Worm (Caenorhabditis elegans) whole organism, midembryonic: ENCODE measurements around the gene mppb-1.

Experiments used
- T22C8.4 ChIP-seq: fragments of 200-800 bp; sonication (Bioruptor generic); IDR thresholded peaks from 2 replicates; pipeline ENCODE4 v1.3.6; 2022; ENCODE audit warnings: missing genetic modification characterization, missing compliant biosample characterization
- cog-1 ChIP-seq: sonication (generic microtip); optimal IDR thresholded peaks from 2 replicates; lab custom pipeline; 2016; ENCODE audit warnings: missing genetic modification characterization, missing compliant biosample characterization
- flt-1 ChIP-seq: fragments of 200-800 bp; sonication (Bioruptor generic); IDR thresholded peaks from 2 replicates; pipeline ENCODE4 v1.3.6; 2022; ENCODE audit warnings: missing genetic modification characterization, missing compliant biosample characterization
- klf-2 ChIP-seq: fragments of 200-800 bp; sonication (Bioruptor generic); conservative IDR thresholded peaks from 2 replicates; pipeline ENCODE4 v1.3.6; 2022; ENCODE audit warnings: missing genetic modification reagents, missing genetic modification characterization, missing compliant biosample characterization
- med-1 ChIP-seq: sonication (generic microtip); optimal IDR thresholded peaks from 2 replicates; lab custom pipeline; 2017; ENCODE audit warnings: missing genetic modification characterization, mild to moderate bottlenecking, missing compliant biosample characterization, antibody characterized with exemption, missing genetic modification reagents; ENCODE audit not compliant: insufficient read depth
- ref-1 ChIP-seq: fragments of 200-800 bp; sonication (Bioruptor generic); conservative IDR thresholded peaks from 2 replicates; pipeline ENCODE4 v1.3.6; 2022; ENCODE audit warnings: missing genetic modification reagents, missing genetic modification characterization, missing compliant biosample characterization
- tab-1 ChIP-seq: fragments of 200-800 bp; sonication (Bioruptor generic); IDR thresholded peaks from 2 replicates; pipeline ENCODE4 v1.3.6; 2022; ENCODE audit warnings: missing genetic modification characterization, missing compliant biosample characterization
- ztf-23 ChIP-seq: fragments of 200-800 bp; sonication (Bioruptor generic); IDR thresholded peaks from 2 replicates; pipeline ENCODE4 v1.3.6; 2022; ENCODE audit warnings: missing genetic modification reagents, missing genetic modification characterization, missing compliant biosample characterization
- ztf-29 ChIP-seq: fragments of 200-800 bp; sonication (Bioruptor generic); IDR thresholded peaks from 2 replicates; pipeline ENCODE4 v1.3.6; 2022; ENCODE audit warnings: missing genetic modification reagents, missing genetic modification characterization, missing compliant biosample characterization

The mppb-1 gene

ce11 chrIV:9098942-9099341 is 24.5 kb downstream of the mppb-1 start, which contains the start of gene gldi-10:
gldi-10 (plus strand) TSS chrIV:9099242.
- TF ChIP-seq flt-1 (GFP tag; lab: Robert Waterston, UW) (no peak), med-1 (no peak), cog-1 (tag; lab: Kevin White, UChicago) (no peak), tab-1 (GFP tag; lab: Robert Waterston, UW) (no peak), ztf-29 (GFP tag; lab: Robert Waterston, UW) (no peak), klf-2 (GFP tag; lab: Robert Waterston, UW) (no peak), T22C8.4 (no peak)

DNA sequence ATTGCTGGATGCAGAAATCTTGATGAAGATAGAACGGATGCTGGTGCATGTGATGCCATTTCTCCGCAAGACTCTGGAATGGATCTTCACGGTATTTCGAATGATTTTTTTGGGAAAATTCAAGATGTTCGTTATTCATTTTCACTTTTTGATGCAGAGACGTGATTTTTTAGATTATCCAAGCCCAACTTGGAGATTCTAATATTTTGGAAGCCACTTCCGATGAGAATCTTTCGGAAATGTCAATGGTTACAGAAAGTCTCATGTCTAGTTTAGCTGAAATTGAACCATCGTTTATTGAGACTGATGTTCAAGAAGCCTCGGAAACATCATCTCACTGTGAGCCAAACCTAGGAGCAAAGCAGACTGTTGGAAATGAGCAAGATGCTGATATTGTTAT is 26.4 kb downstream of the mppb-1 start:
- TF ChIP-seq flt-1 (GFP tag; lab: Robert Waterston, UW): no peak

- TF ChIP-seq flt-1 (GFP tag; lab: Robert Waterston, UW) (no peak), ref-1 (GFP tag; lab: Robert Waterston, UW) (no peak), T22C8.4 (no peak), cog-1 (tag; lab: Kevin White, UChicago) (no peak), med-1 (no peak), tab-1 (GFP tag; lab: Robert Waterston, UW) (no peak)
Observed at ce11 chrIV:9104071-9105016, 29.9 kb downstream of the mppb-1 start, which contains the start of the genes C01F6.14 and fem-3. C01F6.14 (minus strand) TSS chrIV:9104121. fem-3 (plus strand) TSS chrIV:9104966.

DNA sequence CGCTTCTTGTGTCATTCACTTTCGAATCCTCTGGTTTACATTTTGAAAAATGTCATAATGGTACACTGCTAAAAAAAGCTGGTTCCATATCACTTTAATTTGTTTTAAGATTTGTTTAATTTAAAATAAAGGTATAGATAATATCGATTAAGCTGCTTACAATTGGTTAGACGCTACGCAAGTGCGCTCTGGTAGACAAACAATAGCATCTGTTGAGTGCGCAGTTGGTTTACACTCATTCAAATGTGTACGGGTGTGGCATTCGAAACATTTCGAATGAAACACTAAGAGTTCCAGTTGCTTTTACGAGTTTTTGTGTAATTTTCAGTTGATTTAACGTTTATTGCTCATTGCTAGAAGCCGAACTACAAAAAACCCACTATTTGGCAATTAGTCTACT is 33.0 kb downstream of the mppb-1 start:
- TF ChIP-seq tab-1 (GFP tag; lab: Robert Waterston, UW) (no peak), flt-1 (GFP tag; lab: Robert Waterston, UW) (0 out of 2 replicates have a peak, but pooled peaks have one; percentile 18), med-1 (no peak), cog-1 (tag; lab: Kevin White, UChicago) (peak; percentile 58), T22C8.4 (peak; percentile 44; the same call in 1 of the 2 replicates), klf-2 (GFP tag; lab: Robert Waterston, UW) (no peak), ztf-23 (0 out of 2 replicates have a peak, but pooled peaks have one; percentile 45)

DNA sequence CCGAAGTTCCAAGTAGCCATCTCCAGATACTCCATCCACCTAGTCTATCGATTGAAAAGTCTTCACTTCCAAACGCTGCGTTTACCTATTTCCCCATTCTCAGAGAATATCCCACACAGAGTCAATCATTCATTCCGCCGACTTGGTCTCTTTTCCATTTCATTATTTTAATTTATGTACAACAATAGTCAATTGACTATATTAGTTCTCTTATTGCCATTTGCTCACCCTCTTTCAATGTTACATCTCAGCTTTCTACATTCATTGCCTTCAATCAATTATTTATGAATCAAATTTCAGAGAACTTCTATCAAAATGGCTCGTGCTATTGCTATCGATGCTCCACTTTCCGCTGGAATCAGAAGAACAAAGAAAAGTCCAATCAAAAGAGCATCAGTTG is 34.2 kb downstream of the mppb-1 start, which contains the start of gene aly-1:
Gene aly-1 (plus strand): TSS at position 301 of the 400 bp plus-strand sequence.
- TF ChIP-seq T22C8.4 (no peak), cog-1 (tag; lab: Kevin White, UChicago) (no peak), tab-1 (GFP tag; lab: Robert Waterston, UW) (no peak), ref-1 (GFP tag; lab: Robert Waterston, UW) (no peak), klf-2 (GFP tag; lab: Robert Waterston, UW) (no peak), ztf-23 (no peak), ztf-29 (GFP tag; lab: Robert Waterston, UW) (no peak)

ce11 chrIV:9112019-9112418 is 37.5 kb downstream of the mppb-1 start:
- TF ChIP-seq tab-1 (GFP tag; lab: Robert Waterston, UW): no peak
- TF ChIP-seq ztf-23: no peak
- TF ChIP-seq ztf-29 (GFP tag; lab: Robert Waterston, UW): no peak
- no peak for TF ChIP-seq klf-2 (GFP tag; lab: Robert Waterston, UW)
- TF ChIP-seq T22C8.4: no peak
- no peak for TF ChIP-seq flt-1 (GFP tag; lab: Robert Waterston, UW)
- TF ChIP-seq med-1: no peak
- no peak for TF ChIP-seq cog-1 (tag; lab: Kevin White, UChicago)
- TF ChIP-seq ref-1 (GFP tag; lab: Robert Waterston, UW): no peak

- TF ChIP-seq med-1 (no peak), ztf-29 (GFP tag; lab: Robert Waterston, UW) (no peak), flt-1 (GFP tag; lab: Robert Waterston, UW) (no peak), ref-1 (GFP tag; lab: Robert Waterston, UW) (no peak), klf-2 (GFP tag; lab: Robert Waterston, UW) (no peak), ztf-23 (no peak), tab-1 (GFP tag; lab: Robert Waterston, UW) (no peak), cog-1 (tag; lab: Kevin White, UChicago) (no peak), T22C8.4 (no peak)
Observed at ce11 chrIV:9114078-9114477, 39.6 kb downstream of the mppb-1 start.

DNA sequence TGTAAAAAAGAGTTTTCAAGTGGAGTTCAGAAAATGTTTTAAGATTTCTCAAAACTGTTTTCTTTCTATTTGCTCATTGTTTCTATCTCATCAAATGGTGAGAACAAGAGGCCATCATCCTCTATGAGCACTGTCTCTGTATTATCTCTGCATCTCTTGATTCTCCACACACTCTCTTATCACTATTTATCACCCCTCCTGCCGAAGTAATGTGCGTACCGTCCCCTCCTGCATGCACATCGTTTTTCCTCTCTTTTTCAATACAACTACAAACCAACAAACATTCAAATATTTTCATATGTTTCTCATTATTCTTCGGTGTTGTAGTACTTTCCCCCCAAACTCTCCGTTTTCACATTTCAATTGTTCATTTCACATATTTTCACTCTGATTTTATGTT is 42.0 kb downstream of the mppb-1 start:
- TF ChIP-seq flt-1 (GFP tag; lab: Robert Waterston, UW): no peak

ce11 chrIV:9117700-9118099 is 43.2 kb downstream of the mppb-1 start:
- TF ChIP-seq ref-1 (GFP tag; lab: Robert Waterston, UW) (no peak), cog-1 (tag; lab: Kevin White, UChicago) (no peak), tab-1 (GFP tag; lab: Robert Waterston, UW) (no peak), T22C8.4 (no peak), klf-2 (GFP tag; lab: Robert Waterston, UW) (no peak), ztf-29 (GFP tag; lab: Robert Waterston, UW) (no peak), flt-1 (GFP tag; lab: Robert Waterston, UW) (no peak)

DNA sequence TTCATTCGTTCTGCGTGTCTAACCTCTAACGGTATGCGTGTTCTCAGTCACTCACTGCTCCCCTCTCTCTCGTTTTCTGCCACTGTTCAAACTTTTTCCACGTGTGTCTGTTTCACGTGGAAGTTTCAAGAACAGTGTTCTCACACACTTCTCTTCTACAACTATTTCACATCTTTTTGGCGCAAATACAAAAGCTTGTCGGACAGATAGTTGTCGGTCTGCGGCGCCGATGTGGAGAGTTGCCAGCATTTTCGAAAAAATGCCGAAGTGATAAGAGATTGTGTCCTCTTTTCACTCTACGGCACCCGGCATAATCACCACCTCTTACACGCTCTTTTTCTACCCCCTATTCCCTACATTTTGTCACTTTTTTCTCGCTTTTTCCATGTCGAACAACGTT is 43.9 kb downstream of the mppb-1 start:
- TF ChIP-seq med-1: no peak
- no peak for TF ChIP-seq tab-1 (GFP tag; lab: Robert Waterston, UW)
- no peak for TF ChIP-seq T22C8.4
- no peak for TF ChIP-seq ref-1 (GFP tag; lab: Robert Waterston, UW)
- TF ChIP-seq flt-1 (GFP tag; lab: Robert Waterston, UW): no peak
